Worm (Caenorhabditis elegans) whole organism, dauer: ENCODE data around the gene Y17D7B.3.

ENCODE experiments used
- unc-62 ChIP-seq: sonication (generic microtip); optimal IDR thresholded peaks from 2 replicates; lab custom pipeline; 2017; ENCODE audit warnings: missing biosample characterization, missing genetic modification reagents, missing genetic modification characterization

Gene Y17D7B.3

ce11 chrV:18786694-18787093 is at the start of gene Y17D7B.3:
Y17D7B.3 (minus strand) TSS chrV:18786794.
- TF ChIP-seq unc-62 (GFP tag; lab: Kevin White, UChicago) = no peak

- no peak for TF ChIP-seq unc-62 (GFP tag; lab: Kevin White, UChicago)
Observed at ce11 chrV:18827374-18827773, 40.8 kb upstream of the Y17D7B.3 start.

DNA sequence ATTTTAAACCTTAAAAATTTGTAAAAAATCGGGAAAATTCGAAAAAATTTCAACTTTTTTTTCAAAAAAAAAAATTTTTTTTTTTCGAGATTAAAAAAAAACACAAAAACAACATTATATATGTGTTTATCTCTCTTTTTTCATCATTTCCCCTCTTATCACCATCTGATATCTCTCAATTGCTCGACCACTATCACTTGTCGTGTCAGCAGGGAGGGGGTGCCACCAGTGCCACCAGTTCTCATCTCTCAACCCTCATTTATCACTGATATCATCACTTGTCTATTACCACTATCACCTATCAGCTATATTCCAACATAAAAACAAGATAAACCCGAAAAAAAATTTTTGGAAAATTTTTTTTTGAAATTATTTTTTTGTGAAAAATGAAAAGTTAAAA is 39.9 kb upstream of the Y17D7B.3 start:
- TF ChIP-seq unc-62 (GFP tag; lab: Kevin White, UChicago) = no peak

DNA sequence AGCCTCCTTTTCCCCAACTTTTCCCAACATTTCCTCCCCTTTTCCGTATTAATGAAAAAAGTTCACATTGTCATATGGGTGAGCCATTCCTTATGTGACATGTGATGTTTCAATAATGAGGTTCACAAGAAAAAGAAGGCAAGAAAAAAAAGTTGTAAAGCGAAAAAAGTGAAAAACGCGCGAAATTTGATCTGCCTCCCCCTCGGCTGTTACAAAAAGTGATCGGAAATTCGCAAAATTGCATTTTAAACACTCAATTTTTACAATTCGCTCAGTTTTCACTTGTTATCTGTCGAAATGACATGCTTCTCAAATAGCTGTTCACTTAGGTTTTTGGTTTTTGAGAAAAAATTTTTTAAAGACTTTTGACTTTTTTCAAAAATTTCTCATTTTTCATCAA is 35.0 kb upstream of the Y17D7B.3 start:
- no peak for TF ChIP-seq unc-62 (GFP tag; lab: Kevin White, UChicago)

DNA sequence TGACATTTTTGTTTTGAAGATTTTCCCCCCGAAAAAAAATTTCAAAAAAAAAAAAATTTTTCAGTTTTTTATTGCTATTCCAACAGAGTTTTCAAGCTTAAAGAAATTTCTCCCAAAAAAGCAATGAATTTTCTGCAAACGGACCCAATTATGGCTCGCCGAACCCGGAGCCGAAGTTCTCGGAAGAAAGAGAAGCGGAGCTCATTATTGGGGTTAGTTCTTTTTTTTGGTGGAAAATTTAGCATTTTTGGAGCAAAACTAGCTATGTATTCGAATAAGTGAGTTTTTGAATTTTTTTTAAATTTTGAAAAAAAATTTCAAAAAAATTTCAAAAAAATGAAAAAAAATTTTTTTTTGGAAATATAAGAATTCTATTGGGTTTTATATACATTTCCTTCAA is 33.0 kb upstream of the Y17D7B.3 start, which contains the start of gene ncs-5:
TSS of gene ncs-5 (plus strand) at position 124 of the 400 bp plus-strand sequence.
- no peak for TF ChIP-seq unc-62 (GFP tag; lab: Kevin White, UChicago)

ce11 chrV:18811360-18811759 is 24.8 kb upstream of the Y17D7B.3 start, which contains the start of gene C54E10.7:
C54E10.7 (plus strand) TSS chrV:18811660.
- no peak for TF ChIP-seq unc-62 (GFP tag; lab: Kevin White, UChicago)

DNA sequence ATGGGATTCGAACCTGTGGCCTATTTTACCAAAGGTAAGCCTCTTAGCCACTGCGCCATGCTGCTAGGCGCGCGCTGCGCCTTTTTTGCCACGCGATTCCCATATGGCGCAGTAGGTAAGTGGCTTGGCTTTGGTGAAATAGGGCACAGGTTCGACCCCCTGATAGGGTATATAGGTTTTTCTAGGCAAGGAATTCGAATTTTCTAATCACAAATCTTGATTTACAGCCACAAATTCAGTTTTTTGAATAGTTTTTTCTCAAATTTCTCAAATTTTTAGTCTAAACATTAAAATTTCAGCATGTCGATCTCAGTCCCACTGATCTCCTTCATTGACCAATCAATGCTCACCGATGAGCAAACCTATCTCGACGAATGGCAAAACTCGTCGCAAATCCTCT is 24.1 kb upstream of the Y17D7B.3 start, which contains the start of gene C54E10.3:
TSS of gene C54E10.3 (plus strand) at position 301 of the 400 bp plus-strand sequence.
- no peak for TF ChIP-seq unc-62 (GFP tag; lab: Kevin White, UChicago)

DNA sequence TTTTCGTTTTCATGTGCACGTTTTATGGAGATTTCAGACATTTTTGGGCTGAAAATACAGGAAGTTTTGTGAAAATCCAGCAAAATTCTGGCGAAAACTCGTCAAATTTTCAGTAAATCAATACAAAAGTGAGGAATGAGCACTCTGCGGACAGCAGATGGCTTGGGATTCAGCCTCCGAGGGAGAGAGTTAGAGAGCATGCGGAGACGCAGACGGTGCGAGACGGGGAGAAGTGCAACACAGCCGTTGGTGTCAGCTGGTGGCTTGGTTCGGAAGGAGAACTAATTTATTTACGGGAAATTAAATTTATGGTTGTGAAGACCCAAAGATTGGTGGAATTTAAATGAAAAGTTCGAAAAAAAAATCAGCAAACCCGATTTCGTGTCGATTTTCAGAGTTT is 22.0 kb upstream of the Y17D7B.3 start, which contains the start of gene C54E10.6:
TSS of gene C54E10.6 (minus strand) at position 109 of the 400 bp plus-strand sequence.
- no peak for TF ChIP-seq unc-62 (GFP tag; lab: Kevin White, UChicago)

ce11 chrV:18806409-18806808 is 19.8 kb upstream of the Y17D7B.3 start, which contains the start of gene sri-10:
sri-10 (minus strand) TSS chrV:18806509.
- TF ChIP-seq unc-62 (GFP tag; lab: Kevin White, UChicago) = no peak

DNA sequence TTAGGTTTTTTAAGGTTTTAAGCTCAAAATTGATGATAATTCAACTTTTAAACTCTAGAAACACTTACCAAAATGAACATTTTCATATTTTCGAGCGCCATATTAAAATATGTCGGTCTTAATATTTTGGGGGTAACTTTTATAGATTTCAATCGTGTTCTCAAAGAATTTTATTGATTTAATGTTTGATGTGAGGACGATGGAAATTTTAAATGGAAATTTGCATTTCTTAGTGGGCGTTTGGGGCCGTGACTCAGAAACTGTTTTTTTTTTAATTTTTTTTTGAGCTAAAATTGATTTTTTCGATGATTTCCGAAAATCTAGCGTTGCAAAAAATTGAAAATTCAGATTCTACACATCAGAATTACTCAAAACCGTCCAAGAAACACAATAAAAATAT is 16.7 kb upstream of the Y17D7B.3 start, which contains the start of gene C54E10.10:
TSS of gene C54E10.10 (minus strand) at position 101 of the 400 bp plus-strand sequence.
- no peak for TF ChIP-seq unc-62 (GFP tag; lab: Kevin White, UChicago)

DNA sequence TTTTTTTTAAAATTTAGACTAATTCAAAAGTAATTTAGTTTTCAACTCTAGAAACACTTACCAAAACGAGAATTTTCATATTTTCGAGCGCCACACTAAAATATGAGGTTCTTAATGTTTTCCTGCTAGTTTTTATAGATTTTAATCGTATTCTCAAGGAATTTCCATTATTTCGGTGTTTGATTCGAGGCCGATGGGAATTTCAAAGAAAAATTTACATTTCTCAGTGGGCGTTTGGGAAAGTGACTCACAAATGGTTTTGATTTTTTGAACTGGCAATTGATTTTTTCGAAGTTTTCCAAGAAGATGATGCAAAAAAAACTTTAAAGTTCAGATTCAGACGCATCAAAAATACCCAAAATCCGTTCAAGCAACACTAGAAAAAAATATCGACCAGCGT is 15.5 kb upstream of the Y17D7B.3 start, which contains the start of gene C54E10.11:
TSS of gene C54E10.11 (minus strand) at position 101 of the 400 bp plus-strand sequence.
- no peak for TF ChIP-seq unc-62 (GFP tag; lab: Kevin White, UChicago)

- no peak for TF ChIP-seq unc-62 (GFP tag; lab: Kevin White, UChicago)
Observed at ce11 chrV:18800811-18801210, 14.2 kb upstream of the Y17D7B.3 start, which contains the start of gene nhr-170. nhr-170 (minus strand) TSS chrV:18800826.

ce11 chrV:18790658-18791057 is 4.1 kb upstream of the Y17D7B.3 start, which contains the start of gene nhr-231:
nhr-231 (plus strand) TSS chrV:18790958.
- TF ChIP-seq unc-62 (GFP tag; lab: Kevin White, UChicago) = no peak

ce11 chrV:18787417-18787918 is 874 bp upstream of the Y17D7B.3 start, which contains the start of gene Y17D7B.2:
Y17D7B.2 (plus strand) TSS chrV:18787739.
- no peak for TF ChIP-seq unc-62 (GFP tag; lab: Kevin White, UChicago)

- TF ChIP-seq unc-62 (GFP tag; lab: Kevin White, UChicago) = no peak
Observed at ce11 chrV:18783474-18783873, 3.1 kb downstream of the Y17D7B.3 start, which contains the start of gene Y17D7B.10. Y17D7B.10 (plus strand) TSS chrV:18783716.

ce11 chrV:18782747-18783146 is 3.8 kb downstream of the Y17D7B.3 start:
- TF ChIP-seq unc-62 (GFP tag; lab: Kevin White, UChicago) = no peak

DNA sequence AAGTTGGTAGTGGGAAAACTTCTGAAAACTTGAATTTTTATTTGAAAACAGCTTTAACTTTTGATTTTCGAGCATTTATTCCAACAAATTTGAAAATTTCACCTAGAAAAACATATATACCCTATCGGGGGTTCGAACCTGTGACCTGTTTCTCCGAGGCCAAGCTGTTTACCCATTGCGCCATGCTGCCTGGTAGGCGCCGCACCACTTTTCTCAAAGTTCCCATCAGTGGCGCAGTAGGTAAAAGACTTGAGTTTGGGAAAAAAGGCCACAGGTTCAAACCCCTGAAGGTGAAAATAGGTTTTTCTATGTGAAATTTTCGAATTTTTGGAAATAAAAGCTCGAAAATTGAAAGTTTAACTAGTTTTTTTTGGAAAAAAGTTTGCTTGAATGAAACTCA is 6.0 kb downstream of the Y17D7B.3 start:
- TF ChIP-seq unc-62 (GFP tag; lab: Kevin White, UChicago) = no peak
